Fruit fly (Drosophila melanogaster) whole organism, embryonic: Measurements from ENCODE around the gene Ubc7.

Source experiments
- Atf-2 ChIP-seq: fragments of 200-800 bp; sonication (Bioruptor generic); optimal IDR thresholded peaks from 2 replicates; lab custom pipeline; 2016; ENCODE audit warnings: missing biosample characterization, missing genetic modification characterization
- CG13296 ChIP-seq: fragments of 200-800 bp; sonication (Bioruptor generic); optimal IDR thresholded peaks from 3 replicates; lab custom pipeline; 2018; ENCODE audit warnings: missing biosample characterization, mild to moderate bottlenecking, missing genetic modification characterization
- CG18619 ChIP-seq: fragments of 200-800 bp; sonication (Bioruptor generic); optimal IDR thresholded peaks from 3 replicates; lab custom pipeline; 2017; ENCODE audit warnings: missing biosample characterization, mild to moderate bottlenecking, missing genetic modification characterization
- CG6791 ChIP-seq: fragments of 200-800 bp; sonication (Bioruptor generic); IDR thresholded peaks from 3 replicates; pipeline ENCODE4 v1.3.6; 2022; ENCODE audit warnings: missing biosample characterization, missing genetic modification characterization; ENCODE audit not compliant: partially characterized antibody
- Deaf1 ChIP-seq: fragments of 200-800 bp; optimal IDR thresholded peaks from 3 replicates; lab custom pipeline; 2019; ENCODE audit warnings: missing biosample characterization, mild to moderate bottlenecking, missing genetic modification characterization, moderate library complexity
- Dll ChIP-seq: fragments of 200-800 bp; sonication (Bioruptor generic); IDR thresholded peaks from 4 replicates; pipeline ENCODE4 v1.3.6; 2022; ENCODE audit warnings: missing biosample characterization, missing genetic modification characterization; ENCODE audit not compliant: partially characterized antibody
- chm ChIP-seq: fragments of 200-800 bp; sonication (Bioruptor generic); IDR thresholded peaks from 2 replicates; pipeline ENCODE4 v1.3.6; 2022; ENCODE audit warnings: missing biosample characterization, missing genetic modification characterization
- dimm ChIP-seq: fragments of 200-800 bp; sonication (Bioruptor generic); IDR thresholded peaks from 2 replicates; pipeline ENCODE4 v1.3.6; 2022; ENCODE audit warnings: missing biosample characterization, missing genetic modification characterization
- exex ChIP-seq: fragments of 200-800 bp; sonication (Bioruptor generic); optimal IDR thresholded peaks from 4 replicates; lab custom pipeline; 2018; ENCODE audit warnings: missing biosample characterization, mild to moderate bottlenecking, missing genetic modification characterization, moderate library complexity
- insv ChIP-seq, 2 experiments: fragments of 200-800 bp; sonication (Bioruptor generic); optimal IDR thresholded peaks; 3 replicates each; lab custom pipeline; 2016 to 2018; ENCODE audit warnings: missing biosample characterization in 2 of 2, missing genetic modification characterization in 2 of 2
- pho ChIP-seq: fragments of 200-800 bp; sonication (Bioruptor generic); optimal IDR thresholded peaks from 2 replicates; lab custom pipeline; 2016; ENCODE audit warnings: missing biosample characterization, missing genetic modification characterization
- tll ChIP-seq, 2 experiments: fragments of 200-800 bp in 1 of 2; fragments of >200 bp in 1 of 2; sonication (Bioruptor generic) in 1 of 2; optimal IDR thresholded peaks; 2 replicates each; lab custom pipeline; 2017 to 2019; ENCODE audit warnings: missing biosample characterization in 2 of 2, missing genetic modification characterization in 2 of 2, mild to moderate bottlenecking in 1 of 2, moderate library complexity in 1 of 2

DNA sequence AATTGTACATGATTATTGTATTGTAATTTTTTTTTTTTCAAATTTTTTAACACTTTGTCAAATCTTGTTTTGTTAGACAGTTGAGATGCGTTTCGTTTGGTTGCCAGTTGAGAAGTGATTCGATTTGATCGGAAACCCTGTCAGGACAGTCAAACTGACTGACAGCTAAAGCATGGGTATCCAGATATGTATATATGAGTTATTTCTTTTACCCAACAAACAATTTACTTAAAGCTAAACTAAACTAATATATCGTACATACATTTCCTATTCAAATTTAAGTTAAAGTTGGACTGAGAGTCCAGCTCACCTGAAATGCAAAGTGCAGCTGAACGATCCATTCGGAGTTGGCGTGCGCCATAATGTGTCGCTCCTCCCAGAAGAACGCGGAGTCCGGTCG is 38.7 kb downstream of the Ubc7 start, which contains the start of gene CG9777:
- no peak for TF ChIP-seq insv (GFP tag; optimal IDR thresholded peaks at IDR 0.05; lab: Kevin White, UChicago)
- TF ChIP-seq CG18619 (GFP tag; lab: Kevin White, UChicago): no peak
- TF ChIP-seq dimm: no peak
- no peak for TF ChIP-seq Deaf1
- TF ChIP-seq pho (GFP tag; lab: Kevin White, UChicago): no peak
- TF ChIP-seq chm: no peak
- no peak for TF ChIP-seq Dll (GFP tag; lab: Robert Waterston, UW)
- TF ChIP-seq CG13296 (GFP tag; lab: Kevin White, UChicago): no peak
- TF ChIP-seq Atf-2: no peak
- no peak for TF ChIP-seq CG6791
- no peak for TF ChIP-seq tll (GFP tag; optimal IDR thresholded peaks at IDR 0.05; lab: Kevin White, UChicago)
- no peak for TF ChIP-seq exex
